Fruit fly (Drosophila melanogaster) whole organism, prepupa: ENCODE results near the gene hll.
A peak's percentile ranks its signal among the peaks of the same experiment; 100 is the strongest.

Source experiments
- Blimp-1 ChIP-seq: fragments of 200-800 bp; sonication (Bioruptor generic); optimal IDR thresholded peaks from 3 replicates; lab custom pipeline; 2017; ENCODE audit warnings: missing biosample characterization, missing genetic modification characterization, mild to moderate bottlenecking, moderate library complexity, missing genetic modification reagents
- CG10631 ChIP-seq: fragments of 200-800 bp; sonication (Bioruptor generic); optimal IDR thresholded peaks from 2 replicates; lab custom pipeline; 2016; ENCODE audit warnings: missing biosample characterization, missing genetic modification characterization
- CG10669 ChIP-seq: fragments of 200-800 bp; sonication (Bioruptor generic); optimal IDR thresholded peaks from 3 replicates; lab custom pipeline; 2018; ENCODE audit warnings: missing biosample characterization, mild to moderate bottlenecking, missing genetic modification characterization, moderate library complexity
- CG11294 ChIP-seq: fragments of 200-800 bp; sonication (Bioruptor generic); IDR thresholded peaks from 2 replicates; pipeline ENCODE4 v1.3.6; 2022; ENCODE audit warnings: missing biosample characterization, missing genetic modification characterization
- CG16779 ChIP-seq: fragments of 200-800 bp; sonication (Bioruptor generic); optimal IDR thresholded peaks from 3 replicates; lab custom pipeline; 2017; ENCODE audit warnings: missing biosample characterization, mild to moderate bottlenecking, missing genetic modification characterization
- CG31627 ChIP-seq: fragments of 200-800 bp; sonication (Bioruptor generic); optimal IDR thresholded peaks from 3 replicates; lab custom pipeline; 2016; ENCODE audit warnings: missing biosample characterization, missing genetic modification characterization
- CG34406 ChIP-seq: fragments of 200-800 bp; sonication (Bioruptor generic); optimal IDR thresholded peaks from 3 replicates; lab custom pipeline; 2016; ENCODE audit warnings: missing biosample characterization, missing genetic modification characterization
- CG7368 ChIP-seq: fragments of 200-800 bp; sonication (Bioruptor generic); optimal IDR thresholded peaks from 3 replicates; lab custom pipeline; 2016; ENCODE audit warnings: missing biosample characterization, missing genetic modification characterization
- CG9139 ChIP-seq: fragments of 200-800 bp; sonication (Bioruptor generic); optimal IDR thresholded peaks from 3 replicates; lab custom pipeline; 2017; ENCODE audit warnings: missing biosample characterization, mild to moderate bottlenecking, missing genetic modification characterization
- Eip78C ChIP-seq: fragments of 200-800 bp; sonication (Bioruptor generic); peaks from one replicate; lab custom pipeline; 2016; ENCODE audit warnings: missing biosample characterization, missing genetic modification characterization
- Eip93F ChIP-seq: fragments of 200-800 bp; sonication (Bioruptor generic); optimal IDR thresholded peaks from 2 replicates; lab custom pipeline; 2016; ENCODE audit warnings: missing biosample characterization, mild to moderate bottlenecking, missing genetic modification characterization
- Ets96B ChIP-seq: fragments of 200-800 bp; optimal IDR thresholded peaks from 2 replicates; lab custom pipeline; 2019; ENCODE audit warnings: missing biosample characterization, mild to moderate bottlenecking, missing genetic modification characterization, moderate library complexity
- Hr39 ChIP-seq: fragments of 200-800 bp; sonication (Bioruptor generic); optimal IDR thresholded peaks from 2 replicates; lab custom pipeline; 2016; ENCODE audit warnings: missing biosample characterization, missing genetic modification characterization
- Smox ChIP-seq: fragments of 200-800 bp; sonication (Bioruptor generic); optimal IDR thresholded peaks from 3 replicates; lab custom pipeline; 2016; ENCODE audit warnings: missing biosample characterization, missing genetic modification characterization
- Sox102F ChIP-seq: fragments of 200-800 bp; sonication (Bioruptor generic); optimal IDR thresholded peaks from 2 replicates; lab custom pipeline; 2016; ENCODE audit warnings: missing biosample characterization, mild to moderate bottlenecking, missing genetic modification characterization
- Sox15 ChIP-seq: fragments of 200-800 bp; sonication (Bioruptor generic); optimal IDR thresholded peaks from 3 replicates; lab custom pipeline; 2016; ENCODE audit warnings: missing biosample characterization, missing genetic modification characterization
- achi ChIP-seq: fragments of 200-800 bp; sonication (Bioruptor generic); optimal IDR thresholded peaks from 3 replicates; lab custom pipeline; 2016; ENCODE audit warnings: missing biosample characterization, missing genetic modification characterization
- acj6 ChIP-seq: fragments of 200-800 bp; sonication (Bioruptor generic); optimal IDR thresholded peaks from 3 replicates; lab custom pipeline; 2016; ENCODE audit warnings: missing biosample characterization, missing genetic modification characterization
- dac ChIP-seq: fragments of 200-800 bp; sonication (Bioruptor generic); optimal IDR thresholded peaks from 2 replicates; lab custom pipeline; 2017; ENCODE audit warnings: missing biosample characterization, mild to moderate bottlenecking, missing genetic modification characterization
- fd85E ChIP-seq: fragments of 200-800 bp; sonication (Bioruptor generic); optimal IDR thresholded peaks from 3 replicates; lab custom pipeline; 2016; ENCODE audit warnings: missing biosample characterization, missing genetic modification characterization
- lz ChIP-seq: fragments of 200-800 bp; sonication (Bioruptor generic); optimal IDR thresholded peaks from 3 replicates; lab custom pipeline; 2016; ENCODE audit warnings: missing biosample characterization, missing genetic modification characterization
- pdm3 ChIP-seq: fragments of 200-800 bp; sonication (Bioruptor generic); optimal IDR thresholded peaks from 3 replicates; lab custom pipeline; 2016; ENCODE audit warnings: missing biosample characterization, missing genetic modification characterization
- spab ChIP-seq: fragments of 200-800 bp; sonication (Bioruptor generic); optimal IDR thresholded peaks from 2 replicates; lab custom pipeline; 2017; ENCODE audit warnings: missing biosample characterization, mild to moderate bottlenecking, missing genetic modification characterization, missing genetic modification reagents
- svp ChIP-seq: fragments of 200-800 bp; sonication (Bioruptor generic); peaks from one replicate; lab custom pipeline; 2016; ENCODE audit warnings: missing biosample characterization, missing genetic modification characterization
- topi ChIP-seq: fragments of 200-800 bp; sonication (Bioruptor generic); optimal IDR thresholded peaks from 3 replicates; lab custom pipeline; 2016; ENCODE audit warnings: missing biosample characterization, missing genetic modification characterization
- vri ChIP-seq: fragments of 200-800 bp; sonication (Bioruptor generic); optimal IDR thresholded peaks from 3 replicates; lab custom pipeline; 2016; ENCODE audit warnings: missing biosample characterization, mild to moderate bottlenecking, missing genetic modification characterization

hll gene

DNA sequence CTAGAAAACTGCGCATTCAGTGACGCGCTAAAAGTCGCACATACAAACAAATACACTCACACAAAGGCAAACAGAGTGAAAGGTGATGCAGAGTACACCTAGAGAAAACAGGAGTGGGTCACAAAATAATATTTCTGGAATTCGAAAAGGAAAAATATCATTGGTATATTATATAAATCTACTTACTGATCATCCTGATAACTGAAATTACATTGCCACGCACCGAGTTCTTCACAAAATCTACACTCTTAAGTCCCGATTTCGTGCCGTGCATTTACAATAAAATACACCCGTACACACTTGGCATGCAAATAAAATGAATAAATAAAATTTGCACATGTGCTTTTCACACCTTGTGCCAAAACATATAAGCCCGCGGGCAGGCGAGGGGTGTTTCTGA is 43.4 kb downstream of the hll start (continued):
- TF ChIP-seq Blimp-1 (GFP tag; lab: Kevin White, UChicago) (no peak), Eip78C (no peak), Hr39 (GFP tag; lab: Kevin White, UChicago) (no peak), dac (GFP tag; lab: Kevin White, UChicago) (no peak), CG31627 (GFP tag; lab: Kevin White, UChicago) (no peak), spab (GFP tag; lab: Kevin White, UChicago) (peak; percentile 35), Ets96B (tag; lab: Kevin White, UChicago) (peak; percentile 1), CG16779 (tag; lab: Kevin White, UChicago) (no peak), acj6 (GFP tag; lab: Kevin White, UChicago) (peak; percentile 30), achi (no peak), CG10669 (GFP tag; lab: Kevin White, UChicago) (peak; percentile 32), vri (GFP tag; lab: Kevin White, UChicago) (no peak), Sox102F (GFP tag; lab: Kevin White, UChicago) (no peak), CG34406 (GFP tag; lab: Kevin White, UChicago) (no peak), Smox (GFP tag; lab: Kevin White, UChicago) (peak; percentile 5), lz (GFP tag; lab: Kevin White, UChicago) (no peak), CG7368 (GFP tag; lab: Kevin White, UChicago) (no peak), svp (peak; percentile 64), CG11294 (GFP tag; lab: Robert Waterston, UW) (peak; percentile 51), fd85E (GFP tag; lab: Kevin White, UChicago) (no peak), Sox15 (GFP tag; lab: Kevin White, UChicago) (peak; percentile 1), CG9139 (GFP tag; lab: Kevin White, UChicago) (no peak), CG10631 (GFP tag; lab: Kevin White, UChicago) (peak; percentile 21), topi (no peak), pdm3 (GFP tag; lab: Kevin White, UChicago) (peak; percentile 19), Eip93F (no peak)
- TF ChIP-seq, all 60 proteins: peak for 25
